Fruit fly (Drosophila melanogaster) whole organism, wandering third instar larva: ENCODE data around the gene CG9072.

ENCODE experiments used
- Abd-B ChIP-seq: fragments of >200 bp; optimal IDR thresholded peaks from 2 replicates; lab custom pipeline; 2017; ENCODE audit warnings: missing biosample characterization, missing genetic modification characterization
- CG32264 ChIP-seq: fragments of 200-800 bp; sonication (Bioruptor generic); optimal IDR thresholded peaks from 2 replicates; lab custom pipeline; 2016; ENCODE audit warnings: missing biosample characterization, missing genetic modification characterization
- CG9705 ChIP-seq: fragments of 200-800 bp; sonication (Bioruptor generic); optimal IDR thresholded peaks from 2 replicates; lab custom pipeline; 2018; ENCODE audit warnings: missing biosample characterization, mild to moderate bottlenecking, missing genetic modification characterization
- Dfd ChIP-seq: fragments of >200 bp; optimal IDR thresholded peaks from 2 replicates; lab custom pipeline; 2017; ENCODE audit warnings: missing biosample characterization, missing genetic modification characterization
- Dif ChIP-seq: fragments of 200-275, 200-300 bp; sonication (Bioruptor generic); optimal IDR thresholded peaks from 2 replicates; lab custom pipeline; 2018; ENCODE audit warnings: missing biosample characterization, missing genetic modification characterization; ENCODE audit not compliant: partially characterized antibody
- GATAd ChIP-seq: sonication (Bioruptor generic); optimal IDR thresholded peaks from 2 replicates; lab custom pipeline; 2016; ENCODE audit warnings: missing biosample characterization, missing genetic modification characterization
- HLH106 ChIP-seq: fragments of 200-800 bp; optimal IDR thresholded peaks from 3 replicates; lab custom pipeline; 2019; ENCODE audit warnings: missing biosample characterization, mild to moderate bottlenecking, missing genetic modification characterization, moderate library complexity
- Hnf4 ChIP-seq: fragments of 200-800 bp; sonication (Bioruptor generic); optimal IDR thresholded peaks from 2 replicates; lab custom pipeline; 2016; ENCODE audit warnings: missing biosample characterization, mild to moderate bottlenecking, missing genetic modification characterization
- Hr78 ChIP-seq: fragments of >200 bp; optimal IDR thresholded peaks from 2 replicates; lab custom pipeline; 2017; ENCODE audit warnings: missing biosample characterization, missing genetic modification characterization
- Hr83 ChIP-seq: fragments of 200-300 bp; sonication (Bioruptor generic); optimal IDR thresholded peaks from 2 replicates; lab custom pipeline; 2016; ENCODE audit warnings: missing biosample characterization, mild to moderate bottlenecking, missing genetic modification characterization, moderate library complexity; ENCODE audit not compliant: poor library complexity, severe bottlenecking
- Jra ChIP-seq: sonication (Bioruptor generic); optimal IDR thresholded peaks from 2 replicates; lab custom pipeline; 2016; ENCODE audit warnings: missing biosample characterization, missing genetic modification characterization
- Mio ChIP-seq: sonication (Bioruptor generic); optimal IDR thresholded peaks from 2 replicates; lab custom pipeline; 2016; ENCODE audit warnings: missing biosample characterization, missing genetic modification characterization
- Myc ChIP-seq: fragments of >200 bp; optimal IDR thresholded peaks from 2 replicates; lab custom pipeline; 2017
- N ChIP-seq: fragments of >200 bp; optimal IDR thresholded peaks from 2 replicates; lab custom pipeline; 2018; ENCODE audit warnings: missing biosample characterization, missing external identifiers, missing genetic modification characterization
- OdsH ChIP-seq: fragments of 200-800 bp; sonication (Bioruptor generic); optimal IDR thresholded peaks from 2 replicates; lab custom pipeline; 2016; ENCODE audit warnings: missing biosample characterization, mild to moderate bottlenecking, missing genetic modification characterization
- Rel ChIP-seq, 2 experiments: fragments of 200-800 bp; sonication (Bioruptor generic) in 1 of 2; optimal IDR thresholded peaks; 2 replicates in 1 of 2; 3 replicates in 1 of 2; lab custom pipeline; 2016 to 2019; ENCODE audit warnings: mild to moderate bottlenecking in 2 of 2, missing biosample characterization in 2 of 2, missing genetic modification characterization in 2 of 2, moderate library complexity in 1 of 2
- Sp1 ChIP-seq: fragments of 200-800 bp; sonication (Bioruptor generic); optimal IDR thresholded peaks from 3 replicates; lab custom pipeline; 2019; ENCODE audit warnings: missing biosample characterization, mild to moderate bottlenecking, missing genetic modification characterization, moderate library complexity
- Vsx2 ChIP-seq: fragments of 200-300, 225-300 bp; sonication (Bioruptor generic); optimal IDR thresholded peaks from 2 replicates; lab custom pipeline; 2018; ENCODE audit warnings: missing biosample characterization, missing genetic modification characterization; ENCODE audit not compliant: partially characterized antibody
- br ChIP-seq: fragments of 200-800 bp; sonication (Bioruptor generic); optimal IDR thresholded peaks from 2 replicates; lab custom pipeline; 2016; ENCODE audit warnings: missing biosample characterization, missing genetic modification characterization
- brk ChIP-seq: fragments of 200-800 bp; sonication (Bioruptor generic); optimal IDR thresholded peaks from 2 replicates; lab custom pipeline; 2016; ENCODE audit warnings: missing biosample characterization, mild to moderate bottlenecking, missing genetic modification characterization
- dl ChIP-seq, 2 experiments: fragments of 175-275, 200-275 bp in 1 of 2; fragments of 200-275 bp in 1 of 2; sonication (Bioruptor generic); optimal IDR thresholded peaks; lab custom pipeline; 2018; ENCODE audit warnings: mild to moderate bottlenecking in 2 of 2, missing biosample characterization in 2 of 2, missing genetic modification characterization in 2 of 2, moderate library complexity in 2 of 2; ENCODE audit not compliant: partially characterized antibody in 2 of 2, insufficient read depth in 1 of 2
- dmrt93B ChIP-seq: fragments of 200-800 bp; sonication (Bioruptor generic); optimal IDR thresholded peaks from 2 replicates; lab custom pipeline; 2018; ENCODE audit warnings: missing biosample characterization, mild to moderate bottlenecking, missing genetic modification characterization
- dsf ChIP-seq: sonication (Bioruptor generic); optimal IDR thresholded peaks from 2 replicates; lab custom pipeline; 2016; ENCODE audit warnings: missing biosample characterization, missing genetic modification characterization, borderline replicate concordance
- ey ChIP-seq: fragments of 200-800 bp; sonication (Bioruptor generic); optimal IDR thresholded peaks from 2 replicates; lab custom pipeline; 2016; ENCODE audit warnings: missing biosample characterization, missing genetic modification characterization
- foxo ChIP-seq, 2 experiments: fragments of 200-800 bp; sonication (Bioruptor generic); optimal IDR thresholded peaks; 2 replicates in 1 of 2; 3 replicates in 1 of 2; lab custom pipeline; 2016 to 2017; ENCODE audit warnings: missing biosample characterization in 2 of 2, missing genetic modification characterization in 2 of 2
- fru ChIP-seq: fragments of 200-800 bp; sonication (Bioruptor generic); optimal IDR thresholded peaks from 3 replicates; lab custom pipeline; 2016; ENCODE audit warnings: missing biosample characterization, mild to moderate bottlenecking, missing genetic modification characterization
- h ChIP-seq: fragments of 200-800 bp; sonication (Bioruptor generic); optimal IDR thresholded peaks from 3 replicates; lab custom pipeline; 2016; ENCODE audit warnings: missing biosample characterization, mild to moderate bottlenecking, missing genetic modification characterization
- jim ChIP-seq: fragments of 175-275, 200-325 bp; sonication (Bioruptor generic); optimal IDR thresholded peaks from 2 replicates; lab custom pipeline; 2016; ENCODE audit warnings: missing biosample characterization, mild to moderate bottlenecking, missing genetic modification characterization
- lola ChIP-seq: fragments of >200 bp; optimal IDR thresholded peaks from 2 replicates; lab custom pipeline; 2017; ENCODE audit warnings: missing biosample characterization, missing genetic modification characterization
- pan ChIP-seq: fragments of >200 bp; optimal IDR thresholded peaks from 2 replicates; lab custom pipeline; 2017
- psq ChIP-seq: fragments of 200-800 bp; sonication (Bioruptor generic); optimal IDR thresholded peaks from 3 replicates; lab custom pipeline; 2017; ENCODE audit warnings: missing biosample characterization, mild to moderate bottlenecking, missing genetic modification characterization, moderate library complexity
- rgr ChIP-seq: fragments of 200-800 bp; sonication (Bioruptor generic); optimal IDR thresholded peaks from 3 replicates; lab custom pipeline; 2016; ENCODE audit warnings: missing biosample characterization, mild to moderate bottlenecking, missing genetic modification characterization
- sage ChIP-seq: fragments of 200-800 bp; sonication (Bioruptor generic); optimal IDR thresholded peaks from 2 replicates; lab custom pipeline; 2016; ENCODE audit warnings: missing biosample characterization, mild to moderate bottlenecking, missing genetic modification characterization
- sv ChIP-seq: fragments of 200-800 bp; sonication (Bioruptor generic); optimal IDR thresholded peaks from 3 replicates; lab custom pipeline; 2016; ENCODE audit warnings: missing biosample characterization, missing genetic modification characterization
- tai ChIP-seq: sonication (Bioruptor generic); optimal IDR thresholded peaks from 2 replicates; lab custom pipeline; 2016; ENCODE audit warnings: missing biosample characterization, missing genetic modification characterization
- usp ChIP-seq: fragments of >200 bp; optimal IDR thresholded peaks from 2 replicates; lab custom pipeline; 2017; ENCODE audit warnings: missing biosample characterization, missing genetic modification characterization
- woc ChIP-seq: sonication (Bioruptor generic); optimal IDR thresholded peaks from 2 replicates; lab custom pipeline; 2016; ENCODE audit warnings: missing biosample characterization, mild to moderate bottlenecking, missing genetic modification characterization

The CG9072 gene

dm6 chrX:15069417-15069896, 26.4 kb downstream of the CG9072 start:
- TF ChIP-seq Dif (no peak), HLH106 (tag; lab: Kevin White, UChicago) (peak; percentile 35), Hnf4 (GFP tag; lab: Kevin White, UChicago) (peak; percentile 97), Vsx2 (GFP tag; lab: Kevin White, UChicago) (no peak), CG9705 (GFP tag; lab: Kevin White, UChicago) (peak; percentile 55), CG32264 (GFP tag; lab: Kevin White, UChicago) (no peak), Dfd (no peak), tai (GFP tag; lab: Kevin White, UChicago) (no peak), h (GFP tag; lab: Kevin White, UChicago) (peak; percentile 67), N (GFP tag; lab: Kevin White, UChicago) (no peak), fru (GFP tag; lab: Kevin White, UChicago) (peak; percentile 59), Hr83 (GFP tag; lab: Kevin White, UChicago) (no peak), sage (GFP tag; lab: Kevin White, UChicago) (peak; percentile 9), sv (GFP tag; lab: Kevin White, UChicago) (no peak), Myc (lab: Kevin White, UChicago) (no peak), OdsH (GFP tag; lab: Kevin White, UChicago) (peak; percentile 18), Rel (GFP tag; optimal IDR thresholded peaks at IDR 0.05; lab: Kevin White, UChicago) (no peak), Rel (tag; optimal IDR thresholded peaks at IDR 0.05; lab: Kevin White, UChicago) (peak; percentile 52), dsf (GFP tag; lab: Kevin White, UChicago) (no peak), GATAd (GFP tag; lab: Kevin White, UChicago) (no peak), dl (GFP tag; optimal IDR thresholded peaks at IDR 0.05; lab: Kevin White, UChicago; ENCODE audit: insufficient read depth in 1 of 2, partially characterized antibody in 2 of 2) (no peak), usp (GFP tag; lab: Kevin White, UChicago) (no peak), Mio (GFP tag; lab: Kevin White, UChicago) (no peak), Jra (no peak), br (peak; percentile 46), woc (GFP tag; lab: Kevin White, UChicago) (no peak), ey (GFP tag; lab: Kevin White, UChicago) (no peak), rgr (GFP tag; lab: Kevin White, UChicago) (peak; percentile 50), dmrt93B (peak; percentile 27), foxo (GFP tag; optimal IDR thresholded peaks at IDR 0.05; lab: Kevin White, UChicago) (peak in 1 of 2 experiments; percentile 43), brk (GFP tag; lab: Kevin White, UChicago) (no peak), pan (lab: Kevin White, UChicago) (no peak), Sp1 (GFP tag; lab: Kevin White, UChicago) (peak; percentile 77), jim (no peak), lola (no peak), Hr78 (GFP tag; lab: Kevin White, UChicago) (no peak), Abd-B (GFP tag; lab: Kevin White, UChicago) (no peak), psq (GFP tag; lab: Kevin White, UChicago) (peak; percentile 51)

- TF ChIP-seq Jra (no peak), Dif (no peak), jim (no peak), Hnf4 (GFP tag; lab: Kevin White, UChicago) (peak; percentile 40), sv (GFP tag; lab: Kevin White, UChicago) (no peak), Mio (GFP tag; lab: Kevin White, UChicago) (no peak), pan (lab: Kevin White, UChicago) (no peak), Sp1 (GFP tag; lab: Kevin White, UChicago) (no peak), Myc (lab: Kevin White, UChicago) (no peak), rgr (GFP tag; lab: Kevin White, UChicago) (no peak), Rel (GFP tag; optimal IDR thresholded peaks at IDR 0.05; lab: Kevin White, UChicago) (no peak), Rel (tag; optimal IDR thresholded peaks at IDR 0.05; lab: Kevin White, UChicago) (peak; percentile 18), GATAd (GFP tag; lab: Kevin White, UChicago) (no peak), br (no peak)
Measured at dm6 chrX:15068537-15068936, 27.3 kb downstream of the CG9072 start.
